Fruit fly (Drosophila melanogaster): ENCODE results near the gene CG31407.

dm6 chr3R:10048842-10049527 lies 24.0 kb upstream of the CG31407 start, which contains the start of gene ohgt:
- no peak for TF ChIP-seq psq (GFP tag; optimal IDR thresholded peaks at IDR 0.05)
- TF ChIP-seq GATAd (GFP tag; optimal IDR thresholded peaks at IDR 0.05): no peak
- TF ChIP-seq woc (GFP tag; optimal IDR thresholded peaks at IDR 0.05): peak; percentile 46
- no peak for TF ChIP-seq Mio (GFP tag; optimal IDR thresholded peaks at IDR 0.05)
- TF ChIP-seq Myc (optimal IDR thresholded peaks at IDR 0.05): peak; percentile 36
- no peak for TF ChIP-seq CG32264 (GFP tag; optimal IDR thresholded peaks at IDR 0.05)
- TF ChIP-seq br (GFP tag; optimal IDR thresholded peaks at IDR 0.05): no peak
- TF ChIP-seq Jra (GFP tag; optimal IDR thresholded peaks at IDR 0.05): peak; percentile 62
- TF ChIP-seq sv (GFP tag; optimal IDR thresholded peaks at IDR 0.05): peak; percentile 3
- TF ChIP-seq OdsH (GFP tag; optimal IDR thresholded peaks at IDR 0.05): peak; percentile 22
- TF ChIP-seq pan (optimal IDR thresholded peaks at IDR 0.05): no peak
